Worm (Caenorhabditis elegans): ENCODE data around the gene cla-1.
"Not testable (repeated sequence)": the region's sequence is repeated elsewhere in the genome, so short reads cannot be mapped to it uniquely, and the experiment has no call there.

Gene cla-1

DNA sequence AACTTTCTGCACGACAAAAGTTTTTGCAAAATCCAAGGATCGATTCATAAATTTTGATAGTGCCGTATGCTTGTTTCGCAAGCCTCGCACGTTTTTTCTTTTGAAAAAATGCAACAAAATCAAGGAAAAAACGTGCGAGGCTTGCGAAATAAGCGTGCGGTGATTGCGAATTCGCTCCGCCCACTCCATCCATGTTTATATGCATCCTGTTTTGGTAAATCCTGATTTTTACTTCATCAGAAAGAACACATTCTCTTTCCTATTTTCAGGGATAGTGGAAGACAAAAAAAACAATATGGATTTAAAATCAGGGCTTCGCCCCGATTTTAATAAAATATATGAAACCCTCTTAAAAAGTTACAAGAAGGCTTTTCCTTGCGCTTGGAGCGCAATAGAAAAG, 24.9 kb upstream of the cla-1 start, which contains the start of gene F32E10.9:
F32E10.9 (minus strand) TSS at position 101 of the 400 bp plus-strand sequence.
- not testable (repeated sequence) for TF ChIP-seq pqm-1, K02D7.2, che-1 (tag; optimal IDR thresholded peaks at IDR 0.05)

DNA sequence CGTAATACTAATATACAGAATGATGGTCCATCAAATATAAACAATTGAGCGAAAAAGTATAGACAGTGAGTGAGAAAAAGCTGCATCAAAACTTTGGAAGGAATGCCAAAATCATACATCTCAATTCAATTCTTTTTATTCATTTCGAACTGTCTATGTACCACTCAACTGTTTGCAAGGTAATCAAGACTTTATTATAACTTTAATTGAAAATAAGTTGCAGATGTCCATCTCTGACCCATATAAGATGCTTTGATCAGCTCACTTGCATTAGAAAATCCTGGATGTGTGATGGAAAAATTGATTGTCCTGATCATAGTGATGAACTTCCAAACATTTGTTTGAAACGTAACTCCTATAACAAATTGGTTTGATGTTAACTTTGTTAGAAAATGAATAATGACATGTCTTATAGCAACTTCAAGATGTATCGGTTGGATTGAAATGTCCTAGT, 21.1 kb upstream of the cla-1 start, which contains the start of gene F32E10.8:
F32E10.8 (plus strand) TSS at position 51 of the 454 bp plus-strand sequence.
- TF ChIP-seq pat-9 (tag; optimal IDR thresholded peaks at IDR 0.05) (no peak), pag-3 (tag; optimal IDR thresholded peaks at IDR 0.05; ENCODE audit: borderline replicate concordance) (no peak), fax-1 (tag; optimal IDR thresholded peaks at IDR 0.05) (no peak), ceh-30 (tag; optimal IDR thresholded peaks at IDR 0.05) (no peak), npax-4 (tag; optimal IDR thresholded peaks at IDR 0.05) (no peak), unc-55 (GFP tag; optimal IDR thresholded peaks at IDR 0.05) (no peak), tbx-2 (tag; optimal IDR thresholded peaks at IDR 0.05) (no peak), unc-3 (GFP tag; conservative IDR thresholded peaks at IDR 0.05) (no peak), unc-3 (tag; optimal IDR thresholded peaks at IDR 0.05) (no peak), tbx-7 (tag; optimal IDR thresholded peaks at IDR 0.05) (no peak), pha-4 (tag; optimal IDR thresholded peaks at IDR 0.05) (no peak), pha-2 (tag; optimal IDR thresholded peaks at IDR 0.05) (no peak), hlh-30 (tag; optimal IDR thresholded peaks at IDR 0.05; ENCODE audit: insufficient read depth) (no peak), pqm-1 (tag; optimal IDR thresholded peaks at IDR 0.05) (no peak), hlh-8 (tag; optimal IDR thresholded peaks at IDR 0.05) (no peak), C08G9.2 (tag; optimal IDR thresholded peaks at IDR 0.05) (no peak), ceh-22 (tag; optimal IDR thresholded peaks at IDR 0.05) (no peak), fkh-6 (tag; optimal IDR thresholded peaks at IDR 0.05) (no peak), ceh-2 (tag; optimal IDR thresholded peaks at IDR 0.05) (no peak), ceh-9 (tag; optimal IDR thresholded peaks at IDR 0.05) (no peak)

- TF ChIP-seq hlh-30 (tag; optimal IDR thresholded peaks at IDR 0.05; ENCODE audit: insufficient read depth) = no peak
- no peak for TF ChIP-seq ceh-6 (GFP tag; optimal IDR thresholded peaks at IDR 0.05)
- TF ChIP-seq ceh-30 (tag; optimal IDR thresholded peaks at IDR 0.05) = no peak
- TF ChIP-seq pag-3 (tag; optimal IDR thresholded peaks at IDR 0.05; ENCODE audit: borderline replicate concordance) = no peak
- no peak for TF ChIP-seq ceh-24 (tag; optimal IDR thresholded peaks at IDR 0.05)
Observed at ce11 chrIV:7568593-7568992, 20.1 kb upstream of the cla-1 start, which contains the start of gene clec-180. TSS of gene clec-180 (plus strand) at chrIV:7568893.

- TF ChIP-seq ceh-48 (tag; optimal IDR thresholded peaks at IDR 0.05) = peak; percentile 91
- TF ChIP-seq F13H6.1 (tag; optimal IDR thresholded peaks at IDR 0.05) = peak; percentile 92
- TF ChIP-seq sox-4 (tag; optimal IDR thresholded peaks at IDR 0.05) = peak; percentile 96
- TF ChIP-seq pros-1 (tag; optimal IDR thresholded peaks at IDR 0.05) = peak; percentile 22
- peak; percentile 97 for TF ChIP-seq pat-9 (tag; optimal IDR thresholded peaks at IDR 0.05)
- TF ChIP-seq madf-2 (tag; optimal IDR thresholded peaks at IDR 0.05) = peak; percentile 96
- peak; percentile 93 for TF ChIP-seq Y22D7AL.16 (tag; optimal IDR thresholded peaks at IDR 0.05)
- peak; percentile 90 for TF ChIP-seq lim-6 (tag; optimal IDR thresholded peaks at IDR 0.05)
- TF ChIP-seq ceh-34 (tag; optimal IDR thresholded peaks at IDR 0.05) = peak; percentile 93
- TF ChIP-seq ceh-6 (GFP tag; optimal IDR thresholded peaks at IDR 0.05) = peak; percentile 97
- TF ChIP-seq ceh-18 (tag; optimal IDR thresholded peaks at IDR 0.05) = peak; percentile 92
- TF ChIP-seq T23F11.4 (GFP tag; optimal IDR thresholded peaks at IDR 0.05) = peak; percentile 94
- no peak for TF ChIP-seq nhr-11 (tag; optimal IDR thresholded peaks at IDR 0.05)
- TF ChIP-seq odd-2 (tag; optimal IDR thresholded peaks at IDR 0.05) = peak; percentile 64
- TF ChIP-seq che-1 (tag; optimal IDR thresholded peaks at IDR 0.05) = peak; percentile 95
- peak; percentile 92 for TF ChIP-seq nhr-232 (tag; optimal IDR thresholded peaks at IDR 0.05)
- peak; percentile 94 for TF ChIP-seq unc-86 (tag; optimal IDR thresholded peaks at IDR 0.05)
- TF ChIP-seq ceh-9 (tag; optimal IDR thresholded peaks at IDR 0.05) = peak; percentile 88
- peak; percentile 72 for TF ChIP-seq zip-5 (tag; optimal IDR thresholded peaks at IDR 0.05)
- peak; percentile 96 for TF ChIP-seq ceh-45 (GFP tag; IDR thresholded peaks at IDR 0.05)
- TF ChIP-seq gmeb-2 (tag; optimal IDR thresholded peaks at IDR 0.05) = peak; percentile 96
- TF ChIP-seq tbx-2 (tag; optimal IDR thresholded peaks at IDR 0.05) = peak; percentile 94
- TF ChIP-seq lin-11 (tag; optimal IDR thresholded peaks at IDR 0.05) = peak; percentile 89
- peak; percentile 72 for TF ChIP-seq unc-42 (tag; optimal IDR thresholded peaks at IDR 0.05)
- peak; percentile 87 for TF ChIP-seq sdc-2 (tag; optimal IDR thresholded peaks at IDR 0.05)
- peak; percentile 96 for TF ChIP-seq syd-9 (tag; optimal IDR thresholded peaks at IDR 0.05)
- peak; percentile 69 for TF ChIP-seq hlh-30 (tag; optimal IDR thresholded peaks at IDR 0.05; ENCODE audit: insufficient read depth)
- TF ChIP-seq pax-1 (tag; optimal IDR thresholded peaks at IDR 0.05) = no peak
- TF ChIP-seq fkh-6 (tag; optimal IDR thresholded peaks at IDR 0.05) = peak; percentile 95
- TF ChIP-seq ama-1 (optimal IDR thresholded peaks at IDR 0.05) = no peak
Observed at ce11 chrIV:7573944-7574343, 14.8 kb upstream of the cla-1 start.

All from whole organism, late embryonic.